Fruit fly (Drosophila melanogaster): Measurements from ENCODE around the gene dwg.

dwg gene

DNA sequence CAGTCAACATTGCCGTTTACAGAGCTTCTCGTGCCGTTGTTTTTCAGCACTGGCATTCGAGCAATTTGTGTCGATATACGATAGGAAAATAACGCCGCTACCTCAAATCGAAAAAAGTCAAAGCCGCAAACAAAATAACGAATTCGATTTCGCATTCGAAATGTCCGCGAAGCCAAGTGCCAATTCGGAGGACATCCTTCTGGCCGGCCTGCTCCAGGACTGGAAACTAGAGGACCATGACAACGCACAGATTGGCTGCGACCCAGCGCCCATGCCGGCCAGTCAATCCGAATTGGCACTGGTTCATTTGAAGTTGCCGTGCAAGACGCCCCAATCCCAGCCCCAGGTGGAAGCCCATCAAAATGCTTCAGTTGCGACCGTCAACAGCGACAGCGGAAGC, 12.8 kb upstream of the dwg start:
- TF ChIP-seq Sox102F (GFP tag; optimal IDR thresholded peaks at IDR 0.05): no peak
- TF ChIP-seq Ets96B (tag; optimal IDR thresholded peaks at IDR 0.05): no peak

DNA sequence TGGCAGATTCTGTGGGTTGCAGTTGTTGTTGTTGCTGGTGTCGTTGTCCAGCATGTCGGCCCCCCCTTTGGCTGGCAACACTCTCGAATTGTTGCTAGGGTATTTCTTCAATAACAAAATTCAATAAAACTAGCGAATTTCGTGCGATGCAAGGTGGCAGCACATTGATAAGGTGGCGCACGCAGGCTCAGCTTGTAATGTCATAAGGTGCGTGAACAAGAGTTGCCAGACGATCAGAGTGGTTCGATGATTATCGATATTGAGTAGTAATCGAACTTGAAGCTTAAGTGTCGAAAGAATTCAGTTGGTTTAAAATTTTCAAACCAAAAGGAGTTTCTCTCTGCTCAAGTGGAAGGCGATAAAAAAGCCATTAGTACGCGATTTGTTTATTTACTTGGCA, 7.4 kb upstream of the dwg start, which contains the start of gene CG2701:
TSS of gene CG2701 (minus strand) at position 206 of the 400 bp plus-strand sequence.
- TF ChIP-seq CG32006 (GFP tag; optimal IDR thresholded peaks at IDR 0.05) (no peak), esn (GFP tag; optimal IDR thresholded peaks at IDR 0.05) (peak; percentile 26)

DNA sequence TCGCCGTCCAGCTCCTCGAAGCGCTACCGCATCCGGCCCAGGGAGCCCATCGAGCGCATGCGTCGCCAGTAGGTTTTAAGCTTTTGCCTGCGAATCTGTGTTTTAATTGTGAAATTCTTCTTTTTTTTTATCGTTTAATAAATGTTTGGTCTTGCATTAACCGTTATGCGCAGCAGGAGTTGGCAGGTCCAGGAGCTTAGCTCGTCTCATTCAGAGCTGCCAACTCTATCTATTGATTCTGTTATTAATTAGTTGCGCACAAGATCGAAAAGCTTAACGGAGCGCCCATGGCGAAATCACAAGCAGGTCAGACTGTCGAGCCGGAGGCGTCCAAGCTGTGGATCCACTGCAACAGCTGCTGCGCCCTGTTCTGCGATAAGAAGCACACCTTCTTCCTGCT, 1.1 kb upstream of the dwg start, which contains the start of gene vilya:
TSS of gene vilya (plus strand) at position 259 of the 400 bp plus-strand sequence.
- TF ChIP-seq CG34406 (GFP tag; optimal IDR thresholded peaks at IDR 0.05) (no peak), cyc (GFP tag; optimal IDR thresholded peaks at IDR 0.05) (no peak), lz (GFP tag; optimal IDR thresholded peaks at IDR 0.05) (no peak), Eip75B (GFP tag; optimal IDR thresholded peaks at IDR 0.05) (no peak), CG11294 (GFP tag; IDR thresholded peaks at IDR 0.05) (no peak), CG8632 (GFP tag; optimal IDR thresholded peaks at IDR 0.05) (no peak), acj6 (GFP tag; optimal IDR thresholded peaks at IDR 0.05) (no peak), Ets96B (tag; optimal IDR thresholded peaks at IDR 0.05) (no peak), CG9139 (GFP tag; optimal IDR thresholded peaks at IDR 0.05) (no peak), CG6808 (GFP tag; optimal IDR thresholded peaks at IDR 0.05) (no peak), CG6854 (GFP tag; optimal IDR thresholded peaks at IDR 0.05) (no peak), Ets21C (GFP tag; optimal IDR thresholded peaks at IDR 0.05) (no peak)

DNA sequence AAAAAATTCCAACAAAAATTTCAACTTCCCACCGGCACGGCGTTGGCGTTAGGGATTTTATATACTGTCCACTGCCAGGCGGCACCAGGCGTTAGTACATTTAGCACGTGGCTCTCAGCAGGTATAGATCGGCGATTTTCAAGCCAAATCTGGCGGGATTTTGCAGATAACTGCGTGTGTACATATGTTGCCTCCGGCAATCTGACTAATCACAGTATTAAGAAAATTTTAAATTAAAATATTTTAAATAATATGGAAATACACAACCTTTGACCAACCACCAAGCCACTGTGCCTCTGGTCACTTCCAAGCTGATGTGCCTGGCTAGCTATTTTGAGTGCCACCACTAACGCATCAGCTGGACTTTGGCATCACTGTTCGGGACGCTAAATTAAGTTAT, 4.6 kb downstream of the dwg start, which contains the start of the genes ttm50 and CG2712:
TSS of gene ttm50 (minus strand) at position 64 of the 400 bp plus-strand sequence.
TSS of gene CG2712 (plus strand) at position 343 of the 400 bp plus-strand sequence.
- TF ChIP-seq CG10669 (GFP tag; optimal IDR thresholded peaks at IDR 0.05): no peak
- TF ChIP-seq Sox15 (GFP tag; optimal IDR thresholded peaks at IDR 0.05): peak; percentile 24
- no peak for TF ChIP-seq CG7368 (GFP tag; optimal IDR thresholded peaks at IDR 0.05)
- TF ChIP-seq Gug (GFP tag; IDR thresholded peaks at IDR 0.05): peak; percentile 42
- no peak for TF ChIP-seq CG10631 (GFP tag; optimal IDR thresholded peaks at IDR 0.05)
- TF ChIP-seq CG3032 (tag; optimal IDR thresholded peaks at IDR 0.05): peak; percentile 60
- no peak for TF ChIP-seq fd85E (GFP tag; optimal IDR thresholded peaks at IDR 0.05)
- no peak for TF ChIP-seq pdm3 (GFP tag; optimal IDR thresholded peaks at IDR 0.05)
- TF ChIP-seq cyc (GFP tag; optimal IDR thresholded peaks at IDR 0.05): peak; percentile 45
- TF ChIP-seq CG15336 (GFP tag; IDR thresholded peaks at IDR 0.05): 0 out of 2 replicates have a peak, but pooled peaks have one; percentile 23
- TF ChIP-seq CG34406 (GFP tag; optimal IDR thresholded peaks at IDR 0.05): no peak
- no peak for TF ChIP-seq CG8319 (GFP tag; optimal IDR thresholded peaks at IDR 0.05)
- TF ChIP-seq lz (GFP tag; optimal IDR thresholded peaks at IDR 0.05): peak; percentile 58
- peak; percentile 30 for TF ChIP-seq CG31627 (GFP tag; optimal IDR thresholded peaks at IDR 0.05)
- peak; percentile 43 for TF ChIP-seq esn (GFP tag; optimal IDR thresholded peaks at IDR 0.05)
- peak; percentile 72 for TF ChIP-seq Eip78C (GFP tag)
- no peak for TF ChIP-seq Ets96B (tag; optimal IDR thresholded peaks at IDR 0.05)

DNA sequence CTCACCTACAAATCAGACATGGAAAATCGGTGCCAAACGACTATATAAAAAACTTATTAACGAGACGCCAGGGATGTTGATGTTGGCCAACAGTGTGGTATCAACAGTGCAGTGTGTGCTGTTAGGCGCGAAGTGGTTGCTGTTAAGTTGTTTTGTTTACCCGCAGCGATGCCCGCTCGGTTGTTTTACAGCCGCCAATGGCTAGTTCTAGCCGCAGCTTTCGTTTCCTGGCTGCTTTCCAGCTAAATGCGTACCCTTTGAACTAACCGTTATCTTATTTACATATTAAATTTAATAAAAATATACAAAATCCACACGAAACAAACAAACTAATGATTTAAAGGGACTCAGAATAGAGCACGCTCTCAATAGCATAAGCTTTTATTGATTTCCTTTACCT, 11.2 kb downstream of the dwg start, which contains the start of gene crm:
TSS of gene crm (minus strand) at position 111 of the 400 bp plus-strand sequence.
- TF ChIP-seq fkh (GFP tag; optimal IDR thresholded peaks at IDR 0.05) (peak; percentile 99), Sox14 (GFP tag; optimal IDR thresholded peaks at IDR 0.05) (peak; percentile 45), CG34406 (GFP tag; optimal IDR thresholded peaks at IDR 0.05) (no peak)

DNA sequence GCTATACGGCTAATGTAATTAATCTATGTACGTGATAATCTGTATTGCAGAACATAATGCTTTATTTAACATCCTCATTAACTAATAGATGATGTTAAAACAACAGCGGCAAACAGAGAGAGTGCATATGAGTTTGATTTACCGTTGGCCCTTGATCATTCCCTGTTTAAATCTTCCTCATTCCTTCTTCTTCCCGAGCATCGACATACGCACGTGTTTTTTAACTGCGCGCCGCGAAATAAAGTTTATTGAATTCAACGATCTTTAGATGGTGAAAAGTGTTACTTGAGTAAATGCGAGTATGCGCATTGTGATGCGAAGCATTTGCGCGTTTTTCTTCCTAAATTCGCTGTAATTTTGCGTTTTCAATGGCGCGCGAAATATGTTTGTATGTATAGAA, 12.6 kb downstream of the dwg start, which contains the start of gene kirre:
TSS of gene kirre (plus strand) at position 301 of the 400 bp plus-strand sequence.
- TF ChIP-seq CG6854 (GFP tag; optimal IDR thresholded peaks at IDR 0.05) (no peak), fd59A (GFP tag; optimal IDR thresholded peaks at IDR 0.05) (no peak), CG32006 (GFP tag; optimal IDR thresholded peaks at IDR 0.05) (no peak)

All from whole organism, prepupa.